Worm (Caenorhabditis elegans) whole organism, late embryonic: Measurements from ENCODE around the gene hsp-43.

Experiments used
- T23F11.4 ChIP-seq: fragments of 200-800 bp; sonication (Bioruptor generic); optimal IDR thresholded peaks from 2 replicates; lab custom pipeline; 2018; ENCODE audit warnings: mild to moderate bottlenecking, missing genetic modification characterization, missing compliant biosample characterization
- ama-1 ChIP-seq: fragments of 150-350 bp; optimal IDR thresholded peaks from 2 replicates; lab custom pipeline; 2014
- ceh-31 ChIP-seq: sonication (generic microtip); optimal IDR thresholded peaks from 2 replicates; lab custom pipeline; 2016; ENCODE audit warnings: missing genetic modification characterization, missing compliant biosample characterization
- ceh-48 ChIP-seq: sonication (generic microtip); optimal IDR thresholded peaks from 2 replicates; lab custom pipeline; 2016; ENCODE audit warnings: missing genetic modification characterization, inconsistent platforms, missing compliant biosample characterization
- ceh-9 ChIP-seq: sonication (generic microtip); optimal IDR thresholded peaks from 2 replicates; lab custom pipeline; 2016; ENCODE audit warnings: mild to moderate bottlenecking, missing genetic modification characterization, inconsistent platforms, missing compliant biosample characterization
- fkh-10 ChIP-seq: fragments of 150-350 bp; optimal IDR thresholded peaks from 2 replicates; lab custom pipeline; 2014; ENCODE audit warnings: missing biosample characterization, missing genetic modification reagents, missing genetic modification characterization
- pat-9 ChIP-seq: fragments of 200-800 bp; sonication (Bioruptor generic); optimal IDR thresholded peaks from 2 replicates; lab custom pipeline; 2018; ENCODE audit warnings: mild to moderate bottlenecking, missing genetic modification characterization, moderate library complexity, missing compliant biosample characterization
- pha-4 ChIP-seq: fragments of 150-350 bp; optimal IDR thresholded peaks from 2 replicates; lab custom pipeline; 2018; ENCODE audit warnings: missing biosample characterization, missing genetic modification reagents, missing genetic modification characterization

ce11 chrX:6256430-6256829 lies 21.1 kb upstream of the hsp-43 start:
- TF ChIP-seq ceh-48 (tag; lab: Kevin White, UChicago) (no peak), pat-9 (tag; lab: Kevin White, UChicago) (no peak), pha-4 (tag; lab: Kevin White, UChicago) (no peak), ama-1 (lab: Kevin White, UChicago) (no peak), fkh-10 (GFP tag; lab: Kevin White, UChicago) (no peak), ceh-9 (tag; lab: Kevin White, UChicago) (no peak), ceh-31 (tag; lab: Kevin White, UChicago) (no peak), T23F11.4 (GFP tag; lab: Kevin White, UChicago) (no peak)
